Fruit fly (Drosophila melanogaster): ENCODE results near the gene CG13458.
A peak's percentile ranks its signal among the peaks of the same experiment; 100 is the strongest.

The CG13458 gene

dm6 chr3L:15136659-15137572 is 23.6 kb downstream of the CG13458 start, which contains the start of gene CG12316 (continued):
- TF ChIP-seq CG1233 (GFP tag; optimal IDR thresholded peaks at IDR 0.05), result peak; percentile 91
- peak; percentile 74 for TF ChIP-seq HLH3B (GFP tag; IDR thresholded peaks at IDR 0.05)
- peak; percentile 53 for TF ChIP-seq inv (GFP tag; IDR thresholded peaks at IDR 0.05; ENCODE audit: partially characterized antibody)
- TF ChIP-seq CG8944 (GFP tag; optimal IDR thresholded peaks at IDR 0.05), result peak; percentile 90
- no peak for TF ChIP-seq fru (optimal IDR thresholded peaks at IDR 0.05)
- peak; percentile 85 for TF ChIP-seq en (GFP tag; optimal IDR thresholded peaks at IDR 0.05)
- no peak for TF ChIP-seq yki (optimal IDR thresholded peaks at IDR 0.05)
- TF ChIP-seq usp (GFP tag; optimal IDR thresholded peaks at IDR 0.05), result no peak
- peak; percentile 87 for TF ChIP-seq tup (GFP tag; optimal IDR thresholded peaks at IDR 0.05)
- TF ChIP-seq chinmo (GFP tag; IDR thresholded peaks at IDR 0.05; ENCODE audit: partially characterized antibody), result 0 out of 4 replicates have a peak, but pooled peaks have one; percentile 42
- peak; percentile 47; the same call in 1 of the 3 replicates for TF ChIP-seq mld (GFP tag; IDR thresholded peaks at IDR 0.05; ENCODE audit: partially characterized antibody)
- TF ChIP-seq btn (GFP tag; optimal IDR thresholded peaks at IDR 0.05), result peak; percentile 87
- peak; percentile 82 for TF ChIP-seq sob (GFP tag; IDR thresholded peaks at IDR 0.05)
- TF ChIP-seq lab (GFP tag; optimal IDR thresholded peaks at IDR 0.05), result peak; percentile 95
- peak; percentile 61; the same call in 1 of the 3 replicates for TF ChIP-seq CG6175 (GFP tag; IDR thresholded peaks at IDR 0.05)
- peak; percentile 38; the same call in 1 of the 3 replicates for TF ChIP-seq z (GFP tag; IDR thresholded peaks at IDR 0.05)
- peak; percentile 57 for TF ChIP-seq ab (GFP tag; optimal IDR thresholded peaks at IDR 0.05)
- TF ChIP-seq mirr (GFP tag; optimal IDR thresholded peaks at IDR 0.05), result peak; percentile 80
- peak; percentile 79 for TF ChIP-seq CG10274 (GFP tag; optimal IDR thresholded peaks at IDR 0.05)
- TF ChIP-seq dm (GFP tag; optimal IDR thresholded peaks at IDR 0.05), result peak; percentile 88
- TF ChIP-seq Trl (optimal IDR thresholded peaks at IDR 0.05), result no peak
- peak; percentile 91 for TF ChIP-seq Trl (GFP tag; optimal IDR thresholded peaks at IDR 0.05)
- TF ChIP-seq HmgD (GFP tag; optimal IDR thresholded peaks at IDR 0.05), result peak; percentile 76
- TF ChIP-seq Ada2b (GFP tag; IDR thresholded peaks at IDR 0.05), result peak; percentile 80
- peak; percentile 82 for TF ChIP-seq corto (GFP tag; optimal IDR thresholded peaks at IDR 0.05)
- TF ChIP-seq CG8089 (GFP tag; optimal IDR thresholded peaks at IDR 0.05), result peak; percentile 87
- peak; percentile 75 for TF ChIP-seq CG10462 (GFP tag; optimal IDR thresholded peaks at IDR 0.05)
- peak; percentile 50; the same call in 1 of the 2 replicates for TF ChIP-seq ap (GFP tag; IDR thresholded peaks at IDR 0.05)
- peak; percentile 69 for TF ChIP-seq Lhr (GFP tag; optimal IDR thresholded peaks at IDR 0.05)
- TF ChIP-seq CG18262 (tag; optimal IDR thresholded peaks at IDR 0.05), result peak; percentile 95
- TF ChIP-seq CG2678 (tag; optimal IDR thresholded peaks at IDR 0.05), result peak; percentile 94
- TF ChIP-seq ind (GFP tag; optimal IDR thresholded peaks at IDR 0.05), result peak; percentile 83
- TF ChIP-seq CrebB (tag; optimal IDR thresholded peaks at IDR 0.05), result peak; percentile 92
- peak; percentile 91 for TF ChIP-seq CG13894 (tag; optimal IDR thresholded peaks at IDR 0.05)
- TF ChIP-seq ttk (GFP tag; IDR thresholded peaks at IDR 0.05), result peak; percentile 73
- TF ChIP-seq slp2 (GFP tag; optimal IDR thresholded peaks at IDR 0.05), result peak; percentile 89
- peak; percentile 36; the same call in 2 of the 3 replicates for TF ChIP-seq gce (GFP tag; IDR thresholded peaks at IDR 0.05)
- TF ChIP-seq onecut (GFP tag; IDR thresholded peaks at IDR 0.05), result peak; percentile 91
- TF ChIP-seq pb (GFP tag; optimal IDR thresholded peaks at IDR 0.05), result peak; percentile 94
- TF ChIP-seq CG9609 (GFP tag; optimal IDR thresholded peaks at IDR 0.05), result peak; percentile 93
- peak; percentile 94 for TF ChIP-seq org-1 (GFP tag; optimal IDR thresholded peaks at IDR 0.05)
- TF ChIP-seq fd3F (GFP tag; optimal IDR thresholded peaks at IDR 0.05), result peak; percentile 85
- TF ChIP-seq Usf (GFP tag; optimal IDR thresholded peaks at IDR 0.05), result peak; percentile 89
- TF ChIP-seq CG15696 (tag; optimal IDR thresholded peaks at IDR 0.05), result peak; percentile 95
- no peak for TF ChIP-seq dan (GFP tag; IDR thresholded peaks at IDR 0.05)
- peak; percentile 90 for TF ChIP-seq caup (GFP tag; optimal IDR thresholded peaks at IDR 0.05; ENCODE audit: severe bottlenecking)
- peak; percentile 38; the same call in 1 of the 2 replicates for TF ChIP-seq CG14667 (GFP tag; IDR thresholded peaks at IDR 0.05)
- TF ChIP-seq cato (GFP tag; optimal IDR thresholded peaks at IDR 0.05; ENCODE audit: borderline replicate concordance), result peak; percentile 77
- peak; percentile 34 for TF ChIP-seq CG43689 (GFP tag; IDR thresholded peaks at IDR 0.05)

Measured in whole organism, embryonic.